Worm (Caenorhabditis elegans) whole organism, young adult: ENCODE results near the gene trap-4.

Experiments
- B0336.3 ChIP-seq: fragments of 200-800 bp; sonication (Bioruptor generic); IDR thresholded peaks from 2 replicates; pipeline ENCODE4 v1.3.6; 2022; ENCODE audit warnings: missing genetic modification characterization, missing compliant biosample characterization
- C06A6.2 ChIP-seq: fragments of 200-800 bp; sonication (Bioruptor generic); conservative IDR thresholded peaks from 2 replicates; pipeline ENCODE4 v1.3.6; 2022; ENCODE audit warnings: missing genetic modification characterization, missing compliant biosample characterization
- D2030.7 ChIP-seq: fragments of 200-800 bp; sonication (Bioruptor generic); IDR thresholded peaks from 2 replicates; pipeline ENCODE4 v1.3.6; 2022; ENCODE audit warnings: missing genetic modification reagents, missing genetic modification characterization, missing compliant biosample characterization
- F10E7.11 ChIP-seq: sonication (generic microtip); optimal IDR thresholded peaks from 2 replicates; lab custom pipeline; 2017; ENCODE audit warnings: mild to moderate bottlenecking, missing genetic modification characterization, moderate library complexity, missing compliant biosample characterization
- F57A8.1 ChIP-seq: fragments of 200-800 bp; sonication (Bioruptor generic); optimal IDR thresholded peaks from 2 replicates; lab custom pipeline; 2018; ENCODE audit warnings: mild to moderate bottlenecking, missing genetic modification characterization, moderate library complexity, missing compliant biosample characterization
- F57C9.4 ChIP-seq: sonication (generic microtip); optimal IDR thresholded peaks from 2 replicates; lab custom pipeline; 2017; ENCODE audit warnings: mild to moderate bottlenecking, missing genetic modification characterization, missing compliant biosample characterization
- K11D2.4 ChIP-seq: fragments of 200-800 bp; sonication (Bioruptor generic); IDR thresholded peaks from 2 replicates; pipeline ENCODE4 v1.3.6; 2022; ENCODE audit warnings: missing genetic modification reagents, missing genetic modification characterization, missing compliant biosample characterization
- Y56A3A.18 ChIP-seq: fragments of 200-800 bp; sonication (Bioruptor generic); IDR thresholded peaks from 2 replicates; pipeline ENCODE4 v1.3.6; 2022; ENCODE audit warnings: missing genetic modification reagents, missing genetic modification characterization, missing compliant biosample characterization
- ZK185.1 ChIP-seq: sonication (generic microtip); optimal IDR thresholded peaks from 2 replicates; lab custom pipeline; 2016; ENCODE audit warnings: mild to moderate bottlenecking, missing genetic modification characterization, missing compliant biosample characterization; ENCODE audit not compliant: poor library complexity, severe bottlenecking
- ama-1 ChIP-seq, 3 experiments: fragments of 150-350 bp in 1 of 3; sonication (generic microtip) in 2 of 3; optimal IDR thresholded peaks; 2 replicates each; lab custom pipeline; 2014 to 2018; ENCODE audit warnings: missing biosample characterization in 2 of 3, missing genetic modification characterization in 2 of 3, missing genetic modification reagents in 2 of 3
- athp-1 ChIP-seq: sonication (generic microtip); optimal IDR thresholded peaks from 2 replicates; lab custom pipeline; 2017; ENCODE audit warnings: mild to moderate bottlenecking, missing genetic modification characterization, missing compliant biosample characterization
- bed-1 ChIP-seq: fragments of 200-800 bp; sonication (Bioruptor generic); IDR thresholded peaks from 2 replicates; pipeline ENCODE4 v1.3.6; 2022; ENCODE audit warnings: missing genetic modification reagents, missing genetic modification characterization, missing compliant biosample characterization
- ceh-27 ChIP-seq: fragments of 200-800 bp; sonication (Bioruptor generic); optimal IDR thresholded peaks from 2 replicates; lab custom pipeline; 2018; ENCODE audit warnings: mild to moderate bottlenecking, missing genetic modification characterization, moderate library complexity, missing compliant biosample characterization
- ceh-58 ChIP-seq: fragments of 200-800 bp; sonication (Bioruptor generic); IDR thresholded peaks from 2 replicates; pipeline ENCODE4 v1.3.6; 2022; ENCODE audit warnings: missing genetic modification characterization, missing compliant biosample characterization
- ceh-79 ChIP-seq: sonication (generic microtip); optimal IDR thresholded peaks from 2 replicates; lab custom pipeline; 2017; ENCODE audit warnings: mild to moderate bottlenecking, missing genetic modification characterization, missing compliant biosample characterization
- ceh-91 ChIP-seq: fragments of 200-800 bp; sonication (Bioruptor generic); IDR thresholded peaks from 2 replicates; pipeline ENCODE4 v1.3.6; 2022; ENCODE audit warnings: missing genetic modification reagents, missing genetic modification characterization, missing compliant biosample characterization
- egl-44 ChIP-seq: fragments of 200-800 bp; sonication (Bioruptor generic); IDR thresholded peaks from 2 replicates; pipeline ENCODE4 v1.3.6; 2022; ENCODE audit warnings: missing genetic modification reagents, missing genetic modification characterization, missing compliant biosample characterization
- hlh-12 ChIP-seq: sonication (generic microtip); optimal IDR thresholded peaks from 2 replicates; lab custom pipeline; 2016; ENCODE audit warnings: missing genetic modification characterization, missing compliant biosample characterization
- let-607 ChIP-seq, 2 experiments: fragments of 200-800 bp in 1 of 2; sonication (Bioruptor generic) in 1 of 2; sonication (generic microtip) in 1 of 2; optimal IDR thresholded peaks; 2 replicates each; lab custom pipeline; 2016 to 2018; ENCODE audit warnings: mild to moderate bottlenecking in 2 of 2, missing compliant biosample characterization in 2 of 2, missing genetic modification characterization in 2 of 2, moderate library complexity in 2 of 2, missing genotype in 1 of 2
- lir-1 ChIP-seq: fragments of 200-800 bp; sonication (Bioruptor generic); conservative IDR thresholded peaks from 2 replicates; pipeline ENCODE4 v1.3.6; 2022; ENCODE audit warnings: missing genetic modification reagents, missing genetic modification characterization, missing compliant biosample characterization
- lsy-27 ChIP-seq: sonication (generic microtip); optimal IDR thresholded peaks from 2 replicates; lab custom pipeline; 2017; ENCODE audit warnings: missing genetic modification characterization, mild to moderate bottlenecking, missing compliant biosample characterization, antibody characterized with exemption, missing genotype, borderline replicate concordance; ENCODE audit not compliant: insufficient read depth
- madf-3 ChIP-seq: fragments of 200-800 bp; sonication (Bioruptor generic); IDR thresholded peaks from 2 replicates; pipeline ENCODE4 v1.3.6; 2022; ENCODE audit warnings: missing genetic modification reagents, missing genetic modification characterization, missing compliant biosample characterization
- madf-8 ChIP-seq: fragments of 200-800 bp; sonication (Bioruptor generic); conservative IDR thresholded peaks from 2 replicates; pipeline ENCODE4 v1.3.6; 2022; ENCODE audit warnings: missing genetic modification reagents, missing genetic modification characterization, missing compliant biosample characterization
- mes-4 ChIP-seq: sonication (generic microtip); optimal IDR thresholded peaks from 2 replicates; lab custom pipeline; 2016; ENCODE audit warnings: missing genotype, missing genetic modification characterization, missing compliant biosample characterization
- nhr-80 ChIP-seq: sonication (generic microtip); optimal IDR thresholded peaks from 2 replicates; lab custom pipeline; 2016; ENCODE audit warnings: missing genetic modification characterization, missing compliant biosample characterization
- rpc-1 ChIP-seq, 2 experiments: fragments of 150-350 bp in 1 of 2; sonication (generic microtip) in 1 of 2; optimal IDR thresholded peaks; 2 replicates each; lab custom pipeline; 2014 to 2018; ENCODE audit warnings: missing biosample characterization in 1 of 2, missing genetic modification characterization in 1 of 2, missing genetic modification reagents in 1 of 2, missing genotype in 1 of 2
- sdz-38 ChIP-seq: sonication (generic microtip); optimal IDR thresholded peaks from 2 replicates; lab custom pipeline; 2016; ENCODE audit warnings: missing genotype, missing genetic modification characterization, missing compliant biosample characterization
- snpc-1.3 ChIP-seq: sonication (generic microtip); optimal IDR thresholded peaks from 2 replicates; lab custom pipeline; 2017; ENCODE audit warnings: missing genetic modification characterization, mild to moderate bottlenecking, missing compliant biosample characterization, antibody characterized with exemption, moderate library complexity, missing genotype, missing genetic modification reagents; ENCODE audit not compliant: insufficient read depth
- snpc-3.4 ChIP-seq: sonication (generic microtip); optimal IDR thresholded peaks from 2 replicates; lab custom pipeline; 2017; ENCODE audit warnings: missing genetic modification characterization, mild to moderate bottlenecking, missing compliant biosample characterization, antibody characterized with exemption, moderate library complexity, missing genotype, missing genetic modification reagents
- snpc-4 ChIP-seq, 5 experiments: fragments of 150-350 bp in 1 of 5; sonication (generic microtip) in 4 of 5; optimal IDR thresholded peaks; 2 replicates each; lab custom pipeline; 2014 to 2018; ENCODE audit warnings: missing genetic modification characterization in 5 of 5, missing biosample characterization in 3 of 5, antibody characterized with exemption in 2 of 5, mild to moderate bottlenecking in 2 of 5, missing compliant biosample characterization in 2 of 5, missing genotype in 2 of 5, moderate library complexity in 2 of 5, missing genetic modification reagents in 1 of 5
- tlf-1 ChIP-seq: fragments of 200-800 bp; sonication (Bioruptor generic); optimal IDR thresholded peaks from 2 replicates; lab custom pipeline; 2018; ENCODE audit warnings: mild to moderate bottlenecking, missing genetic modification characterization, missing compliant biosample characterization
- ztf-18 ChIP-seq: sonication (generic microtip); optimal IDR thresholded peaks from 2 replicates; lab custom pipeline; 2016; ENCODE audit warnings: missing genotype, mild to moderate bottlenecking, missing genetic modification characterization, missing compliant biosample characterization
- ztf-25 ChIP-seq: fragments of 200-800 bp; sonication (Bioruptor generic); IDR thresholded peaks from 2 replicates; pipeline ENCODE4 v1.3.6; 2022; ENCODE audit warnings: missing genetic modification reagents, missing genetic modification characterization, missing compliant biosample characterization
- ztf-28 ChIP-seq: fragments of 200-800 bp; sonication (Bioruptor generic); IDR thresholded peaks from 2 replicates; pipeline ENCODE4 v1.3.6; 2022; ENCODE audit warnings: missing genetic modification reagents, missing genetic modification characterization, missing compliant biosample characterization
- ztf-3 ChIP-seq: fragments of 200-800 bp; sonication (Bioruptor generic); optimal IDR thresholded peaks from 2 replicates; lab custom pipeline; 2018; ENCODE audit warnings: mild to moderate bottlenecking, missing genetic modification characterization, missing compliant biosample characterization

The trap-4 gene

DNA sequence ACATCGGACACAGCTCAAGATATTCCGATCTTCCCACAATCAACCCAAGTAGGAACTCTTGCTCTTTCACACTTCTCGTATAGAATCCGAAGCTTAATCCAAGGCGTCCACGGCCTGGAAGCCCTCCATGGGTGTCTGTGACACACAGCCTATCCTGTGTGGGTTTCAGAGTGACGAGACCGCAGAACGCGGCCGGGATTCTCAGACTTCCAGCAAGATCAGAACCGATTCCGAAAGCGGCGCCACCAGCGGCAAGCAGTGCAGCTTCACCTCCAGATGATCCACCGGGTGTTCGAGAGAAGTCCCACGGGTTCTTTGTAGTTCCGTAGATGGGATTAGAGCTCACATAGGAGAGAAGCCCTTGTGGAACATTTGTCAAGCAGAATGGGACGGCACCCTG, 17.8 kb upstream of the trap-4 start (continued):
- TF ChIP-seq D2030.7 (GFP tag; lab: Robert Waterston, UW) (no peak), B0336.3 (GFP tag; lab: Robert Waterston, UW) (no peak), snpc-1.3 (no peak), madf-8 (GFP tag; lab: Robert Waterston, UW) (no peak), egl-44 (GFP tag; lab: Robert Waterston, UW) (no peak), mes-4 (tag; lab: Kevin White, UChicago) (no peak), F57C9.4 (no peak)

DNA sequence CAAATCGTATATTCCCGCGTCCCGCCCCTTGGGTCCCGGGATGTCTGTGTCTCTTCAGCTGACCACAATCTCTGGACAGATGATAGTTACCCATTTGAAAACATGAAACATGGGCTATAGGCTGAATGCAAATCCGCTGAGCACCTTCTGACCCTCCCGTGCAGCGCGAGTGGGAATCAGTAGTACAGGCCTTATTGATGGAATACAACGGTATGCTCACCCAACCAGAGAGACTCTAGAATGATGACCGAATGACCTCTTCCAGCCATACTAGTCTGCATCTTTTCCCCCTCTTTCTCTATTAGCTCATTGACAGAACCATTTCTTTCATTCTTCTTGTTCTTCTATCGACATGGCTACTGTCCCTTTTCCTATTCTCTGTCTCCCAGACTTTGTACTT, 13.4 kb upstream of the trap-4 start, which contains the start of gene sdz-33:
sdz-33 (plus strand) TSS at position 301 of the 400 bp plus-strand sequence.
- TF ChIP-seq ztf-28 (GFP tag; lab: Robert Waterston, UW): no peak
- TF ChIP-seq snpc-4 (GFP tag; optimal IDR thresholded peaks at IDR 0.05; lab: Kevin White, UChicago): no peak
- no peak for TF ChIP-seq snpc-4 (tag; optimal IDR thresholded peaks at IDR 0.05; lab: Kevin White, UChicago)
- no peak for TF ChIP-seq F57A8.1 (GFP tag; lab: Kevin White, UChicago)
- TF ChIP-seq ztf-18 (tag; lab: Kevin White, UChicago): no peak

DNA sequence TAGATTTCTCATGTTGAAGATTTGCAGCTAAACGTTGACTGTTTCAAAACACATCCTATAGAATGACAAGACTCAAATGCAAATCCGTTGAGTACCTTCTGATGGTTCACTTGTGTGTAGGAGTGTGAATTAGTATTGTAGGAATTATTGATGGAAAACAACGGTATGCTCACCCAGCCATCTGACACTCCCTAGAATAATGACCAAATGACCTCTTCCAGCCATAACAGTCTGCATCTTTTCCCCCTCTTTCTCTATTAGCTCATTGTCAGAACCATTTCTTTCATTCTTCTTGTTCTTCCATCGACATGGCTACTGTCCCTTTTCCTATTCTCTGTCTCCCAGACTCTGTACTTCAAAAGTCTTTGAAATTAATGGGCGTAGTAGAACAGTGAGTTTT, 11.9 kb upstream of the trap-4 start, which contains the start of gene fbxb-24:
fbxb-24 (plus strand) TSS at position 301 of the 400 bp plus-strand sequence.
- no peak for TF ChIP-seq athp-1 (tag; lab: Kevin White, UChicago)
- no peak for TF ChIP-seq ceh-79
- no peak for TF ChIP-seq F10E7.11 (tag; lab: Kevin White, UChicago)
- no peak for TF ChIP-seq K11D2.4 (GFP tag; lab: Robert Waterston, UW)
- TF ChIP-seq nhr-80 (tag; lab: Kevin White, UChicago): no peak
- TF ChIP-seq B0336.3 (GFP tag; lab: Robert Waterston, UW): no peak
- TF ChIP-seq D2030.7 (GFP tag; lab: Robert Waterston, UW): no peak
- TF ChIP-seq madf-3 (GFP tag; lab: Robert Waterston, UW): no peak
- no peak for TF ChIP-seq ztf-25 (GFP tag; lab: Robert Waterston, UW)
- TF ChIP-seq C06A6.2 (GFP tag; lab: Robert Waterston, UW): no peak
- no peak for TF ChIP-seq lir-1 (GFP tag; lab: Robert Waterston, UW)
- TF ChIP-seq bed-1 (GFP tag; lab: Robert Waterston, UW): no peak
- no peak for TF ChIP-seq madf-8 (GFP tag; lab: Robert Waterston, UW)

DNA sequence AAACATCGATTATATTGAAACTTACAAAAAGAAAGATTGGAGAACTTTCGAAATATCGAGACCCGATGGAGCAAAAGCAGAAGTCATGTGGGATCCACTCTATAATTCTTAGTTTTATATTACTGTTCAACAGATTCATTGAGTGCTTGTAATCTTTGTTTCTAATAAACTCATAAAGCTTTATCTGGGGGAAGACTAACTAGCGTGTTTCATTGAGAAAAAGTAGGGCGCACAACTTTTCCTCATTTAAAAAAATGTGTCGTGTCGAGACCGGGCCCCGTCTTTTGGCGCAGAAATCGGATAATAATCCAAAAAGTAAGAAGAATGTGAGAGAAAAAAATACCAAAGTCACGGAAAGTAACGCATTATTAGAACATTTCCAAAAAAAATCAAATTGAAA, 10.8 kb upstream of the trap-4 start, which contains the start of gene faah-4:
faah-4 (minus strand) TSS at position 101 of the 400 bp plus-strand sequence.
- no peak for TF ChIP-seq ceh-58 (GFP tag; lab: Robert Waterston, UW)
- no peak for TF ChIP-seq mes-4 (tag; lab: Kevin White, UChicago)
- no peak for TF ChIP-seq ceh-79
- TF ChIP-seq let-607 (tag; optimal IDR thresholded peaks at IDR 0.05; lab: Kevin White, UChicago): no peak
- no peak for TF ChIP-seq sdz-38 (tag; lab: Kevin White, UChicago)
- TF ChIP-seq Y56A3A.18 (GFP tag; lab: Robert Waterston, UW): no peak
- TF ChIP-seq rpc-1 (optimal IDR thresholded peaks at IDR 0.05; lab: Kevin White, UChicago): no peak
- no peak for TF ChIP-seq rpc-1 (tag; optimal IDR thresholded peaks at IDR 0.05; lab: Kevin White, UChicago)
- no peak for TF ChIP-seq hlh-12 (tag; lab: Kevin White, UChicago)
- no peak for TF ChIP-seq snpc-4 (GFP tag; optimal IDR thresholded peaks at IDR 0.05; lab: Kevin White, UChicago)
- no peak for TF ChIP-seq snpc-4 (tag; optimal IDR thresholded peaks at IDR 0.05; lab: Kevin White, UChicago)
- no peak for TF ChIP-seq ceh-27 (GFP tag; lab: Kevin White, UChicago)
- TF ChIP-seq tlf-1 (GFP tag; lab: Kevin White, UChicago): no peak
- TF ChIP-seq ZK185.1 (tag; lab: Kevin White, UChicago): no peak
- TF ChIP-seq ama-1 (optimal IDR thresholded peaks at IDR 0.05; lab: Kevin White, UChicago): no peak
- no peak for TF ChIP-seq ama-1 (GFP tag; optimal IDR thresholded peaks at IDR 0.05; lab: Kevin White, UChicago)
- no peak for TF ChIP-seq ceh-91
- no peak for TF ChIP-seq lsy-27 (tag; lab: Kevin White, UChicago)
- TF ChIP-seq snpc-3.4: no peak
- TF ChIP-seq ztf-3: no peak
